Worm (Caenorhabditis elegans) whole organism, L2 larva: ENCODE results near the gene F35D2.3.

Source experiments
- C34F6.9 ChIP-seq: fragments of 150-350 bp; optimal IDR thresholded peaks from 2 replicates; lab custom pipeline; 2014; ENCODE audit warnings: missing biosample characterization, missing genetic modification characterization
- F13H6.1 ChIP-seq: sonication (generic microtip); optimal IDR thresholded peaks from 2 replicates; lab custom pipeline; 2016; ENCODE audit warnings: missing genetic modification characterization, missing compliant biosample characterization
- R02D3.7 ChIP-seq: fragments of 150-350 bp; optimal IDR thresholded peaks from 2 replicates; lab custom pipeline; 2014; ENCODE audit warnings: missing biosample characterization, missing genetic modification characterization
- Y55F3AM.14 ChIP-seq: fragments of 200-800 bp; sonication (Bioruptor generic); optimal IDR thresholded peaks from 2 replicates; lab custom pipeline; 2018; ENCODE audit warnings: mild to moderate bottlenecking, missing genetic modification characterization, missing compliant biosample characterization
- ZK546.5 ChIP-seq: sonication (generic microtip); optimal IDR thresholded peaks from 2 replicates; lab custom pipeline; 2017; ENCODE audit warnings: missing biosample characterization, missing genetic modification characterization
- alr-1 ChIP-seq: fragments of 150-350 bp; optimal IDR thresholded peaks from 2 replicates; lab custom pipeline; 2014; ENCODE audit warnings: missing biosample characterization, missing genetic modification characterization
- ama-1 ChIP-seq: fragments of 150-350 bp; optimal IDR thresholded peaks from 2 replicates; lab custom pipeline; 2018; ENCODE audit warnings: inconsistent platforms
- blmp-1 ChIP-seq: sonication (generic microtip); optimal IDR thresholded peaks from 2 replicates; lab custom pipeline; 2017; ENCODE audit warnings: missing genetic modification characterization, mild to moderate bottlenecking, missing compliant biosample characterization, antibody characterized with exemption, moderate library complexity; ENCODE audit not compliant: insufficient read depth
- ceh-82 ChIP-seq: fragments of 150-350 bp; optimal IDR thresholded peaks from 2 replicates; lab custom pipeline; 2014; ENCODE audit warnings: missing biosample characterization, missing genetic modification characterization
- crh-2 ChIP-seq: sonication (generic microtip); optimal IDR thresholded peaks from 2 replicates; lab custom pipeline; 2017; ENCODE audit warnings: missing biosample characterization, missing genetic modification characterization
- dmd-4 ChIP-seq: sonication (generic microtip); optimal IDR thresholded peaks from 2 replicates; lab custom pipeline; 2017; ENCODE audit warnings: missing biosample characterization, missing genetic modification characterization
- egl-27 ChIP-seq: sonication (generic microtip); optimal IDR thresholded peaks from 3 replicates; lab custom pipeline; 2017; ENCODE audit warnings: missing biosample characterization, missing genetic modification reagents, missing genetic modification characterization
- fos-1 ChIP-seq: fragments of 150-350 bp; optimal IDR thresholded peaks from 2 replicates; lab custom pipeline; 2014; ENCODE audit warnings: missing biosample characterization, missing genetic modification characterization
- lin-11 ChIP-seq: fragments of 150-350 bp; sonication (generic microtip); optimal IDR thresholded peaks from 2 replicates; lab custom pipeline; 2014; ENCODE audit warnings: missing biosample characterization, missing genetic modification characterization, inconsistent platforms, mixed read lengths
- lin-39 ChIP-seq: fragments of 150-350 bp; optimal IDR thresholded peaks from 2 replicates; lab custom pipeline; 2014; ENCODE audit warnings: missing biosample characterization, missing genetic modification reagents, missing genetic modification characterization
- lsy-2 ChIP-seq, 2 experiments: fragments of 150-350 bp in 1 of 2; sonication (generic microtip) in 1 of 2; optimal IDR thresholded peaks; 2 replicates each; lab custom pipeline; 2014 to 2017; ENCODE audit warnings: missing biosample characterization in 2 of 2, missing genetic modification characterization in 2 of 2
- mab-5 ChIP-seq: fragments of 150-350 bp; optimal IDR thresholded peaks from 2 replicates; lab custom pipeline; 2014; ENCODE audit warnings: missing biosample characterization, missing genetic modification characterization
- mbf-1 ChIP-seq: sonication (generic microtip); optimal IDR thresholded peaks from 2 replicates; lab custom pipeline; 2017; ENCODE audit warnings: missing biosample characterization, missing genetic modification characterization
- mdl-1 ChIP-seq, 2 experiments: fragments of 150-350 bp in 1 of 2; sonication (generic microtip) in 1 of 2; optimal IDR thresholded peaks; 2 replicates each; lab custom pipeline; 2017; ENCODE audit warnings: missing biosample characterization in 2 of 2, missing genetic modification characterization in 2 of 2
- nhr-11 ChIP-seq: fragments of 150-350 bp; optimal IDR thresholded peaks from 2 replicates; lab custom pipeline; 2014; ENCODE audit warnings: missing biosample characterization, missing genetic modification characterization
- nhr-12 ChIP-seq: fragments of 150-350 bp; optimal IDR thresholded peaks from 2 replicates; lab custom pipeline; 2014; ENCODE audit warnings: missing biosample characterization, missing genetic modification characterization
- nhr-129 ChIP-seq: fragments of 150-350 bp; optimal IDR thresholded peaks from 2 replicates; lab custom pipeline; 2014; ENCODE audit warnings: missing biosample characterization, missing genetic modification characterization
- nhr-23 ChIP-seq: fragments of 150-350 bp; optimal IDR thresholded peaks from 2 replicates; lab custom pipeline; 2014; ENCODE audit warnings: missing biosample characterization, missing genetic modification reagents, missing genetic modification characterization
- nhr-237 ChIP-seq: fragments of 150-350 bp; optimal IDR thresholded peaks from 2 replicates; lab custom pipeline; 2014; ENCODE audit warnings: missing biosample characterization, missing genetic modification characterization
- nhr-25 ChIP-seq: fragments of 150-350 bp; sonication (generic microtip); optimal IDR thresholded peaks from 3 replicates; lab custom pipeline; 2014; ENCODE audit warnings: missing biosample characterization, missing genetic modification characterization
- nhr-6 ChIP-seq: fragments of 150-350 bp; optimal IDR thresholded peaks from 2 replicates; lab custom pipeline; 2014; ENCODE audit warnings: missing biosample characterization, missing genetic modification characterization
- nhr-77 ChIP-seq: fragments of 150-350 bp; optimal IDR thresholded peaks from 2 replicates; lab custom pipeline; 2014; ENCODE audit warnings: missing biosample characterization, missing genetic modification characterization
- sem-4 ChIP-seq: fragments of 150-350 bp; optimal IDR thresholded peaks from 2 replicates; lab custom pipeline; 2014; ENCODE audit warnings: missing biosample characterization, missing genetic modification reagents, missing genetic modification characterization
- skn-1 ChIP-seq: sonication (generic microtip); optimal IDR thresholded peaks from 2 replicates; lab custom pipeline; 2017; ENCODE audit warnings: missing biosample characterization, missing genetic modification characterization
- sma-3 ChIP-seq: sonication (generic microtip); optimal IDR thresholded peaks from 2 replicates; lab custom pipeline; 2016; ENCODE audit warnings: missing genetic modification reagents, missing genetic modification characterization, missing compliant biosample characterization
- sma-9 ChIP-seq, 2 experiments: fragments of 150-350 bp in 1 of 2; sonication (generic microtip) in 1 of 2; optimal IDR thresholded peaks; 2 replicates each; lab custom pipeline; 2014 to 2016; ENCODE audit warnings: missing genetic modification characterization in 2 of 2, mild to moderate bottlenecking in 1 of 2, missing biosample characterization in 1 of 2, missing compliant biosample characterization in 1 of 2, missing genetic modification reagents in 1 of 2, moderate library complexity in 1 of 2
- unc-39 ChIP-seq: fragments of 150-350 bp; optimal IDR thresholded peaks from 2 replicates; lab custom pipeline; 2014; ENCODE audit warnings: missing biosample characterization, missing genetic modification characterization
- unc-55 ChIP-seq: fragments of 150-350 bp; sonication (generic microtip); optimal IDR thresholded peaks from 3 replicates; lab custom pipeline; 2014; ENCODE audit warnings: missing biosample characterization, missing genetic modification reagents, missing genetic modification characterization
- zag-1 ChIP-seq: fragments of 150-350 bp; optimal IDR thresholded peaks from 2 replicates; lab custom pipeline; 2014; ENCODE audit warnings: missing biosample characterization, missing genetic modification characterization
- ztf-1 ChIP-seq: fragments of 200-800 bp; sonication (Bioruptor generic); conservative IDR thresholded peaks from 2 replicates; pipeline ENCODE4 v1.3.6; 2022; ENCODE audit warnings: missing genetic modification characterization, missing compliant biosample characterization
- ztf-4 ChIP-seq: fragments of 150-350 bp; optimal IDR thresholded peaks from 2 replicates; lab custom pipeline; 2014; ENCODE audit warnings: missing biosample characterization, missing genetic modification characterization

Gene F35D2.3

ce11 chrII:7615318-7615891, 45.0 kb downstream of the F35D2.3 start:
- peak; percentile 28 for TF ChIP-seq nhr-129 (tag; lab: Kevin White, UChicago)
- TF ChIP-seq nhr-77 (tag; lab: Kevin White, UChicago), result no peak
- no peak for TF ChIP-seq unc-39 (tag; lab: Kevin White, UChicago)
- TF ChIP-seq ama-1 (lab: Kevin White, UChicago), result peak; percentile 75
- TF ChIP-seq mbf-1 (tag; lab: Kevin White, UChicago), result no peak
- TF ChIP-seq C34F6.9 (tag; lab: Kevin White, UChicago), result peak; percentile 57
- no peak for TF ChIP-seq ztf-1
- peak; percentile 24 for TF ChIP-seq F13H6.1 (tag; lab: Kevin White, UChicago)
- TF ChIP-seq lsy-2 (tag; optimal IDR thresholded peaks at IDR 0.05; lab: Kevin White, UChicago), result peak in 1 of 2 experiments; percentile 44

ce11 chrII:7616141-7616540, 45.7 kb downstream of the F35D2.3 start, which contains the start of gene cdc-42:
TSS of gene cdc-42 (plus strand) at chrII:7616452.
- TF ChIP-seq dmd-4 (tag; lab: Kevin White, UChicago) (no peak), nhr-11 (tag; lab: Kevin White, UChicago) (no peak), sma-3 (GFP tag; lab: Kevin White, UChicago) (no peak), Y55F3AM.14 (no peak), nhr-237 (tag; lab: Kevin White, UChicago) (no peak), nhr-25 (tag; lab: Kevin White, UChicago) (no peak), nhr-6 (no peak), unc-39 (tag; lab: Kevin White, UChicago) (no peak), ama-1 (lab: Kevin White, UChicago) (no peak), zag-1 (no peak)

- TF ChIP-seq mab-5 (no peak), nhr-11 (tag; lab: Kevin White, UChicago) (no peak), fos-1 (tag; lab: Kevin White, UChicago) (peak; percentile 79)
Observed at ce11 chrII:7618212-7618611, 47.8 kb downstream of the F35D2.3 start.

ce11 chrII:7620413-7620812, 50.0 kb downstream of the F35D2.3 start, which contains the start of gene R07G3.8:
TSS of gene R07G3.8 (minus strand) at chrII:7620513.
- no peak for TF ChIP-seq sma-9 (GFP tag; optimal IDR thresholded peaks at IDR 0.05; lab: Kevin White, UChicago)
- TF ChIP-seq sma-9 (tag; optimal IDR thresholded peaks at IDR 0.05; lab: Kevin White, UChicago), result no peak
- TF ChIP-seq fos-1 (tag; lab: Kevin White, UChicago), result no peak
- TF ChIP-seq ztf-4 (tag; lab: Kevin White, UChicago), result no peak
- TF ChIP-seq ceh-82 (tag; lab: Kevin White, UChicago), result no peak
- TF ChIP-seq unc-39 (tag; lab: Kevin White, UChicago), result no peak
- no peak for TF ChIP-seq nhr-237 (tag; lab: Kevin White, UChicago)
- no peak for TF ChIP-seq nhr-23 (tag; lab: Kevin White, UChicago)
- TF ChIP-seq mab-5, result no peak
- TF ChIP-seq nhr-11 (tag; lab: Kevin White, UChicago), result no peak
- TF ChIP-seq mdl-1 (tag; optimal IDR thresholded peaks at IDR 0.05; lab: Kevin White, UChicago), result no peak
- no peak for TF ChIP-seq ZK546.5
- no peak for TF ChIP-seq unc-55
- no peak for TF ChIP-seq skn-1 (tag; lab: Kevin White, UChicago)
- TF ChIP-seq egl-27 (tag; lab: Kevin White, UChicago), result no peak
- TF ChIP-seq crh-2 (tag; lab: Kevin White, UChicago), result no peak
- no peak for TF ChIP-seq nhr-12 (tag; lab: Kevin White, UChicago)
- TF ChIP-seq lin-39 (tag; lab: Kevin White, UChicago), result no peak
- TF ChIP-seq blmp-1 (tag; lab: Kevin White, UChicago), result no peak
- no peak for TF ChIP-seq alr-1 (tag; lab: Kevin White, UChicago)
- TF ChIP-seq nhr-77 (tag; lab: Kevin White, UChicago), result no peak

ce11 chrII:7621513-7621912, 51.1 kb downstream of the F35D2.3 start:
- peak; percentile 9 for TF ChIP-seq sem-4 (tag; lab: Kevin White, UChicago)
- TF ChIP-seq lin-11 (tag; lab: Kevin White, UChicago), result no peak
- no peak for TF ChIP-seq R02D3.7 (tag; lab: Kevin White, UChicago)
- TF ChIP-seq lsy-2 (tag; optimal IDR thresholded peaks at IDR 0.05; lab: Kevin White, UChicago), result peak in 1 of 2 experiments; percentile 26
- peak; percentile 17 for TF ChIP-seq nhr-25 (tag; lab: Kevin White, UChicago)
- TF ChIP-seq blmp-1 (tag; lab: Kevin White, UChicago), result peak; percentile 44
- no peak for TF ChIP-seq ztf-4 (tag; lab: Kevin White, UChicago)
- TF ChIP-seq, all 48 proteins: peak for 4
